Worm (Caenorhabditis elegans): ENCODE results near the gene T09A5.4.

The T09A5.4 gene

DNA sequence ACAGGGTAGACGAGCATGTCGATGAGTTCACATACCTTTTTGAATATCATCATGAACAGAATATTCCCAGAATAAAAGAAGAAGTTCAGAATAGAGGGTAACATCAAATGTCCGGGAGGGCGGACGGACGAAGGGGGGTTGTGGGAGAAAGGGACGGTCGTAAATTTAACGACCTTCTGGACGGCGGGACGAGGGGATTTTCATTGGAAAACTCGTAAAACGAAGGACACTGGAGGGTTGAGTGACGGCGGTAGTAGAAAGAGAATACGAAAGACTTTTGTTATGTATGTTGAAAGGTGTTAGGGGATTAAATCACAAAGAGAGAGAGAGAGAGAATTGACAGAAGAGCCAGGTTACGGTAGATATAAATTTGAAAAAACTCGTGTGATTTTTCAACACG, 4.6 kb downstream of the T09A5.4 start:
- TF ChIP-seq sea-1 (GFP tag; conservative IDR thresholded peaks at IDR 0.05): no peak

DNA sequence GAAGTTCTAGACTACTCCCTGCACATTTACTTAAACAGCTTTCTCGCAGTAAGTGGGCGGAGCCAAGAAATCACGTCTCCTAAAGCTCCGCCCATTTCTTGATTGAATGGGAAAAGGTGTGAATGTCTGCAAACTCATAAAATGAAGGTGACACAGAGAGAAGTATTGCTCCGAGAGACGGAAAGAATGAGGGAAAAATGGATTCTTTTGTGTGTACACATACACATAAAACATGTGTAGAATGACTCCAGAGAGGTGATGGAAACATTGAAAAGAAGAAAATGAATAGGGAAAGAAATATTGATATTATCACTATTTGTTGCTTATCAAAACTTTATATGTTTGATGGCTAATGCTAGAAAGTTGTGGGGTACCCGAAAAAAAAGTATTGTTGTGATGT, 5.5 kb downstream of the T09A5.4 start:
- TF ChIP-seq scrt-1 (GFP tag; IDR thresholded peaks at IDR 0.05) (no peak), tra-4 (tag; optimal IDR thresholded peaks at IDR 0.05) (no peak), hmbx-1 (tag; optimal IDR thresholded peaks at IDR 0.05) (no peak), tbx-11 (GFP tag; IDR thresholded peaks at IDR 0.05) (no peak), ets-7 (tag; optimal IDR thresholded peaks at IDR 0.05) (no peak), sea-1 (GFP tag; conservative IDR thresholded peaks at IDR 0.05) (no peak)

- TF ChIP-seq ets-7 (tag; optimal IDR thresholded peaks at IDR 0.05) (no peak), ceh-36 (tag; optimal IDR thresholded peaks at IDR 0.05) (no peak), ama-1 (optimal IDR thresholded peaks at IDR 0.05) (no peak), flt-1 (GFP tag; IDR thresholded peaks at IDR 0.05) (no peak), F13C5.2 (tag; optimal IDR thresholded peaks at IDR 0.05) (no peak)
Observed at ce11 chrII:7853679-7854078, 7.7 kb downstream of the T09A5.4 start, which contains the start of gene T09A5.5. Gene T09A5.5 (minus strand): TSS chrII:7853779.

DNA sequence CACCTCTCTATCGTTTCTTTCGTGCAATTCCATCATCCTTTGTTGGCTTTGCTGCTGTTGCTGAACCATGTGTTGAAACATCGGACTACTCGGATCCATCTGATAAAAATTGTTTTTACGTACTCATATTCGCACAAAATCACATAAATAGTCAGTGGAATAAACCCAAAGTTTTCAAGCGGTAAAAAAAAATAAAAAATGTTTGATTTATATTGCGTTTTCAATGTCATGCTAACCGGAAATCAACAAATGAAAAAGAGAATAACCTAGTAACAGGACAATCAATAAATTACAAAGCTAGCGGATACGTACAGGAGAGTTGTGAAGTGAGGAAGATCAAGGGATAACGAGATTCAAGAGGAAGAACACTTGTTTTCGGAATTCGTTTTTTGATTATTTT, 9.0 kb downstream of the T09A5.4 start, which contains the start of gene mdt-10:
Gene mdt-10 (minus strand): TSS at position 101 of the 400 bp plus-strand sequence.
- TF ChIP-seq ama-1 (optimal IDR thresholded peaks at IDR 0.05) (no peak), hmbx-1 (tag; optimal IDR thresholded peaks at IDR 0.05) (no peak), hmg-4 (GFP tag; optimal IDR thresholded peaks at IDR 0.05) (no peak), pes-1 (GFP tag; IDR thresholded peaks at IDR 0.05) (no peak), tra-4 (tag; optimal IDR thresholded peaks at IDR 0.05) (no peak), F13C5.2 (tag; optimal IDR thresholded peaks at IDR 0.05) (no peak)

DNA sequence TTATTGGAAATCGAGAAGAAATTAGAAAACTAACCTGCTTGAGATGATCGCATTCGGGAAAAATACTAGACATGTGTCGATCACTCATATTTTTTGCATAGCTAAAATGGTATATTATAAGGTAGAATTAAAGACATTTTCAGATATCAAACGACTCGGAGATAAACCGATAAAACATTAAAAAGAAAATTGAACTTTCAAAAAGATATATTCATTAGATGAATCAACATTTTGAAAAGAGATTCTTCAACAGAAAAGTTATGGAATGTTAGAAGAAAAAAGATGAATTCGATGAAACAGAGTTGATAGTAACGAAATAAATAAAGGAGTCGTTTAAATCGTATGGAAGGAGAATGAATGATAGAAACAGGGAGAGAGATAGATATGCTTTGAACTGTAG, 9.6 kb downstream of the T09A5.4 start, which contains the start of gene mdmh-35:
Gene mdmh-35 (minus strand): TSS at position 101 of the 400 bp plus-strand sequence.
- TF ChIP-seq ceh-36 (tag; optimal IDR thresholded peaks at IDR 0.05) (no peak), hnd-1 (tag; optimal IDR thresholded peaks at IDR 0.05) (no peak), ceh-13 (GFP tag; optimal IDR thresholded peaks at IDR 0.05) (no peak), flt-1 (GFP tag; IDR thresholded peaks at IDR 0.05) (no peak), B0310.2 (tag; optimal IDR thresholded peaks at IDR 0.05) (no peak), tra-4 (tag; optimal IDR thresholded peaks at IDR 0.05) (no peak), aly-1 (tag; optimal IDR thresholded peaks at IDR 0.05) (no peak), hmg-4 (GFP tag; optimal IDR thresholded peaks at IDR 0.05) (no peak), tbx-11 (GFP tag; IDR thresholded peaks at IDR 0.05) (no peak), ets-7 (tag; optimal IDR thresholded peaks at IDR 0.05) (no peak), sea-1 (GFP tag; conservative IDR thresholded peaks at IDR 0.05) (no peak), ama-1 (optimal IDR thresholded peaks at IDR 0.05) (no peak), hmbx-1 (tag; optimal IDR thresholded peaks at IDR 0.05) (no peak), scrt-1 (GFP tag; IDR thresholded peaks at IDR 0.05) (no peak), F13C5.2 (tag; optimal IDR thresholded peaks at IDR 0.05) (no peak), tbx-37 (GFP tag; conservative IDR thresholded peaks at IDR 0.05) (no peak), pes-1 (GFP tag; IDR thresholded peaks at IDR 0.05) (no peak)

DNA sequence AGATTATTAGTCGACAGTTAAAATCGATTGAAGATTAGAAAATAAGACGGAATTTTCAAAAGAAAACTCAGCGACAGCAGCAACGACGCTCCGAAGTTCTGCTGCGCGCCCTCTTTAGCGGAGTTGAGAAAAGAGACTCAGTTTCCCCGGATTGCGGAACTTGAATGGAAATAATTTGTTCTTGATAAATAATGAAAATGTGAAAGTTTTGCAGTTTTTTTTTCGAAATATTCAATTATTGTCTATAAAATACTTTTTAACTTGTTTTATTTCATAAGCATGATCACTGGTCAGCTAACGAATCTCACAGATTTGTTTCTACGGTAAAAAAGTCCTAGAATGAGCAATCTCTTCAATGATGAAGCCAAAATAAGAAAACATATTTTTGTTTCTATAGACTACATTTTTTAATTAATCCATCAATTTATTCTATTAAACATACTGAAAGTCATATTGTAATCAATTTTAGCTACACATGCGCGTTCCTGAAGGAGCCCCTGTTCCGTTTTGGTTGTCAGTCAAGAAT, 11.6 kb downstream of the T09A5.4 start, which contains the start of the genes cec-3 and T09A5.15:
Gene cec-3 (minus strand): TSS at position 116 of the 526 bp plus-strand sequence.
Gene T09A5.15 (plus strand): TSS at position 476 of the 526 bp plus-strand sequence.
- TF ChIP-seq hmbx-1 (tag; optimal IDR thresholded peaks at IDR 0.05) (no peak), F13C5.2 (tag; optimal IDR thresholded peaks at IDR 0.05) (peak; percentile 63), tbx-37 (GFP tag; conservative IDR thresholded peaks at IDR 0.05) (no peak)

ce11 chrII:7858101-7858500, 12.1 kb downstream of the T09A5.4 start, which contains the start of gene sds-22:
Gene sds-22 (plus strand): TSS chrII:7858401.
- no peak for TF ChIP-seq sea-1 (GFP tag; conservative IDR thresholded peaks at IDR 0.05)
- TF ChIP-seq flt-1 (GFP tag; IDR thresholded peaks at IDR 0.05): no peak
- TF ChIP-seq aly-1 (tag; optimal IDR thresholded peaks at IDR 0.05): no peak
- no peak for TF ChIP-seq hmg-4 (GFP tag; optimal IDR thresholded peaks at IDR 0.05)
- TF ChIP-seq hmbx-1 (tag; optimal IDR thresholded peaks at IDR 0.05): no peak
- no peak for TF ChIP-seq tbx-11 (GFP tag; IDR thresholded peaks at IDR 0.05)
- no peak for TF ChIP-seq scrt-1 (GFP tag; IDR thresholded peaks at IDR 0.05)

DNA sequence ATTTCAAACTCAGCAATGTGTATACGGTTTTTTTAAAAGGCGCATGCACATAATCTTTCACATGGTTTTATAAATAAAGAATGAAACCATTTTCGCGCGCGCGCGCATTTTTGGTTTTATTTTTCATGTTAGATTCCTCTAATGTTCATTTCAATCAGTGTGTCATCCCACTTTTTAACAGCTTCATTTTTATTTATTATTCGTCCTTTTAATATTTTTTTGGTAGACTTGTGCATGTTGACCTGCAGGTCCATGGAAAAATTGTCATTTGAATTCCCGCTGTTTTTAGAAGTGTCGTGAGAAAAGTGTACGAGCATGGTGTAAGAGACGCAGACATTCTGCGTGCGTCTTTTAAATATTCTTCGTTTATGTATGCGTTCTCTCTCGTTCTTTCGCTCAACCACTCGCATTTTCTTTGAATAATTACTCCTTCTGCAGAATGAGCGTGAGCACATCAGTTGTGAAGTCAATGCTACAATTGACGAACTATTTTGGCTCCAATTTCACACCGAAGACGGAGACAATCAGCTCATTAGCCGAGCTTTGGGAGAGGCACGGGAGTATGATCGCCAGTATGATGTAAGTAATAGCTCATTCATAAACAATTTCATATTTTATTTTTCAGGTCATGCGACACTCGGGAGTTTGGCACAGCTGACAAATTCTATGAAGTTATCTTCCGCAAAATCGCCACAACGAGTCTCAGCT, 14.4 kb downstream of the T09A5.4 start, which contains the start of gene lin-5:
Gene lin-5 (plus strand): TSS at position 354 of the 708 bp plus-strand sequence.
- TF ChIP-seq F13C5.2 (tag; optimal IDR thresholded peaks at IDR 0.05) (peak; percentile 26), tbx-11 (GFP tag; IDR thresholded peaks at IDR 0.05) (no peak)

ce11 chrII:7863480-7864125, 17.6 kb downstream of the T09A5.4 start:
- no peak for TF ChIP-seq sea-1 (GFP tag; conservative IDR thresholded peaks at IDR 0.05)
- TF ChIP-seq tra-4 (tag; optimal IDR thresholded peaks at IDR 0.05): no peak
- TF ChIP-seq pes-1 (GFP tag; IDR thresholded peaks at IDR 0.05): peak; percentile 57; the same call in 1 of the 2 replicates
